Fruit fly (Drosophila melanogaster) whole organism, embryonic: ENCODE results near the gene tex.

ENCODE experiments used
- Ada2b ChIP-seq: fragments of 200-800 bp; sonication (Bioruptor generic); IDR thresholded peaks from 2 replicates; pipeline ENCODE4 v1.3.6; 2022; ENCODE audit warnings: missing biosample characterization, missing genetic modification characterization
- Asciz ChIP-seq: fragments of 200-800 bp; sonication (Bioruptor generic); optimal IDR thresholded peaks from 2 replicates; lab custom pipeline; 2017; ENCODE audit warnings: missing biosample characterization, mild to moderate bottlenecking, missing genetic modification characterization, missing genetic modification reagents
- BEAF-32 ChIP-seq: fragments of 200-800 bp; sonication (Bioruptor generic); optimal IDR thresholded peaks from 3 replicates; lab custom pipeline; 2017; ENCODE audit warnings: missing biosample characterization, missing genetic modification characterization, mild to moderate bottlenecking, moderate library complexity, missing genetic modification reagents
- Bdp1 ChIP-seq: fragments of 200-800 bp; sonication (Bioruptor generic); optimal IDR thresholded peaks from 3 replicates; lab custom pipeline; 2016; ENCODE audit warnings: missing biosample characterization, missing genetic modification characterization
- BtbVII ChIP-seq: fragments of 200-800 bp; sonication (Bioruptor generic); optimal IDR thresholded peaks from 3 replicates; lab custom pipeline; 2017; ENCODE audit warnings: missing biosample characterization, mild to moderate bottlenecking, missing genetic modification characterization
- CG1024 ChIP-seq: fragments of 200-800 bp; sonication (Bioruptor generic); IDR thresholded peaks from 2 replicates; pipeline ENCODE4 v1.3.6; 2022; ENCODE audit warnings: missing biosample characterization, missing genetic modification characterization
- CG11085 ChIP-seq: fragments of 200-800 bp; sonication (Bioruptor generic); IDR thresholded peaks from 2 replicates; pipeline ENCODE4 v1.3.6; 2022; ENCODE audit warnings: missing biosample characterization, missing genetic modification characterization
- CG11504 ChIP-seq: fragments of 200-800 bp; sonication (Bioruptor generic); optimal IDR thresholded peaks from 3 replicates; lab custom pipeline; 2019; ENCODE audit warnings: missing biosample characterization, mild to moderate bottlenecking, missing genetic modification characterization, moderate library complexity
- CG13894 ChIP-seq: fragments of 200-800 bp; sonication (Bioruptor generic); optimal IDR thresholded peaks from 3 replicates; lab custom pipeline; 2018; ENCODE audit warnings: missing biosample characterization, mild to moderate bottlenecking, missing genetic modification characterization, moderate library complexity
- CG14441 ChIP-seq: fragments of 200-800 bp; sonication (Bioruptor generic); IDR thresholded peaks from 2 replicates; pipeline ENCODE4 v1.3.6; 2022; ENCODE audit warnings: missing biosample characterization, missing genetic modification characterization
- CG14667 ChIP-seq: fragments of 200-800 bp; sonication (Bioruptor generic); IDR thresholded peaks from 2 replicates; pipeline ENCODE4 v1.3.6; 2022; ENCODE audit warnings: missing biosample characterization, missing genetic modification characterization
- CG17359 ChIP-seq: fragments of 200-800 bp; sonication (Bioruptor generic); optimal IDR thresholded peaks from 3 replicates; lab custom pipeline; 2018; ENCODE audit warnings: missing biosample characterization, mild to moderate bottlenecking, missing genetic modification characterization, moderate library complexity
- CG2712 ChIP-seq: fragments of 200-800 bp; optimal IDR thresholded peaks from 3 replicates; lab custom pipeline; 2019; ENCODE audit warnings: missing biosample characterization, mild to moderate bottlenecking, missing genetic modification characterization, moderate library complexity
- CG30020 ChIP-seq: fragments of 200-800 bp; optimal IDR thresholded peaks from 2 replicates; lab custom pipeline; 2019; ENCODE audit warnings: missing biosample characterization, mild to moderate bottlenecking, missing genetic modification characterization, moderate library complexity
- CG31388 ChIP-seq: fragments of 200-800 bp; sonication (Bioruptor generic); optimal IDR thresholded peaks from 2 replicates; lab custom pipeline; 2016; ENCODE audit warnings: missing biosample characterization, missing genetic modification characterization
- CG32767 ChIP-seq: fragments of 200-800 bp; sonication (Bioruptor generic); IDR thresholded peaks from 2 replicates; pipeline ENCODE4 v1.3.6; 2022; ENCODE audit warnings: missing biosample characterization, missing genetic modification characterization
- CG34376 ChIP-seq: fragments of 200-800 bp; sonication (Bioruptor generic); optimal IDR thresholded peaks from 2 replicates; lab custom pipeline; 2018; ENCODE audit warnings: missing biosample characterization, mild to moderate bottlenecking, missing genetic modification characterization
- CG4360 ChIP-seq: fragments of 200-800 bp; sonication (Bioruptor generic); IDR thresholded peaks from 2 replicates; pipeline ENCODE4 v1.3.6; 2022; ENCODE audit warnings: missing biosample characterization, missing genetic modification characterization
- CG6175 ChIP-seq: fragments of 200-800 bp; sonication (Bioruptor generic); IDR thresholded peaks from 3 replicates; pipeline ENCODE4 v1.3.6; 2022; ENCODE audit warnings: missing biosample characterization, missing genetic modification characterization
- CG6791 ChIP-seq: fragments of 200-800 bp; sonication (Bioruptor generic); IDR thresholded peaks from 3 replicates; pipeline ENCODE4 v1.3.6; 2022; ENCODE audit warnings: missing biosample characterization, missing genetic modification characterization; ENCODE audit not compliant: partially characterized antibody
- CrebB ChIP-seq: fragments of 200-800 bp; sonication (Bioruptor generic); optimal IDR thresholded peaks from 3 replicates; lab custom pipeline; 2018; ENCODE audit warnings: missing biosample characterization, mild to moderate bottlenecking, missing genetic modification characterization
- D19B ChIP-seq: fragments of 200-800 bp; sonication (Bioruptor generic); optimal IDR thresholded peaks from 2 replicates; lab custom pipeline; 2017; ENCODE audit warnings: missing biosample characterization, mild to moderate bottlenecking, missing genetic modification characterization
- Dfd ChIP-seq, 2 experiments: fragments of >200 bp; optimal IDR thresholded peaks; 2 replicates each; lab custom pipeline; 2017; ENCODE audit warnings: missing biosample characterization in 2 of 2, missing genetic modification characterization in 2 of 2
- Dip2 ChIP-seq: fragments of 200-800 bp; sonication (Bioruptor generic); IDR thresholded peaks from 2 replicates; pipeline ENCODE4 v1.3.6; 2022; ENCODE audit warnings: missing biosample characterization, missing genetic modification characterization
- Dref ChIP-seq: fragments of 200-800 bp; sonication (Bioruptor generic); IDR thresholded peaks from 2 replicates; pipeline ENCODE4 v1.3.6; 2022; ENCODE audit warnings: missing biosample characterization, missing genetic modification characterization
- E2f2 ChIP-seq: fragments of 200-800 bp; sonication (Bioruptor generic); IDR thresholded peaks from 2 replicates; pipeline ENCODE4 v1.3.6; 2022; ENCODE audit warnings: missing biosample characterization, missing genetic modification characterization
- Ets65A ChIP-seq: fragments of 200-800 bp; sonication (Bioruptor generic); peaks from one replicate; lab custom pipeline; 2016; ENCODE audit warnings: missing biosample characterization, missing genetic modification characterization
- Gug ChIP-seq: fragments of 200-800 bp; sonication (Bioruptor generic); IDR thresholded peaks from 4 replicates; pipeline ENCODE4 v1.3.6; 2022; ENCODE audit warnings: missing biosample characterization, missing genetic modification characterization
- HLHmδ ChIP-seq: fragments of 200-800 bp; sonication (Bioruptor generic); optimal IDR thresholded peaks from 2 replicates; lab custom pipeline; 2018; ENCODE audit warnings: missing biosample characterization, mild to moderate bottlenecking, missing genetic modification characterization, moderate library complexity
- Hand ChIP-seq: fragments of 200-800 bp; sonication (Bioruptor generic); optimal IDR thresholded peaks from 2 replicates; lab custom pipeline; 2017; ENCODE audit warnings: mild to moderate bottlenecking, missing biosample characterization, missing genetic modification reagents, missing genetic modification characterization
- HmgZ ChIP-seq: fragments of 200-800 bp; sonication (Bioruptor generic); optimal IDR thresholded peaks from 2 replicates; lab custom pipeline; 2018; ENCODE audit warnings: missing biosample characterization, mild to moderate bottlenecking, missing genetic modification characterization
- Hsf ChIP-seq: fragments of 200-800 bp; sonication (Bioruptor generic); optimal IDR thresholded peaks from 3 replicates; lab custom pipeline; 2016; ENCODE audit warnings: missing biosample characterization, missing genetic modification characterization
- Sry-δ ChIP-seq: fragments of 200-800 bp; sonication (Bioruptor generic); optimal IDR thresholded peaks from 2 replicates; lab custom pipeline; 2016; ENCODE audit warnings: missing biosample characterization, missing genetic modification characterization
- Stat92E ChIP-seq, 3 experiments: fragments of >200 bp in 2 of 3; fragments of 200-800 bp in 1 of 3; sonication (Bioruptor generic) in 1 of 3; optimal IDR thresholded peaks; 2 replicates each; lab custom pipeline; 2017 to 2019; ENCODE audit warnings: missing biosample characterization in 3 of 3, missing genetic modification characterization in 3 of 3, mild to moderate bottlenecking in 1 of 3, moderate library complexity in 1 of 3
- TFAM ChIP-seq: fragments of 200-800 bp; sonication (Bioruptor generic); optimal IDR thresholded peaks from 2 replicates; lab custom pipeline; 2017; ENCODE audit warnings: missing biosample characterization, missing genetic modification characterization, inconsistent platforms
- br ChIP-seq: fragments of >200 bp; optimal IDR thresholded peaks from 2 replicates; lab custom pipeline; 2017
- chn ChIP-seq: fragments of 200-800 bp; sonication (Bioruptor generic); optimal IDR thresholded peaks from 2 replicates; lab custom pipeline; 2016; ENCODE audit warnings: missing biosample characterization, missing genetic modification characterization
- ems ChIP-seq: fragments of 200-800 bp; sonication (Bioruptor generic); optimal IDR thresholded peaks from 3 replicates; lab custom pipeline; 2016; ENCODE audit warnings: missing biosample characterization, missing genetic modification characterization
- fd96Cb ChIP-seq: fragments of 200-800 bp; sonication (Bioruptor generic); optimal IDR thresholded peaks from 2 replicates; lab custom pipeline; 2018; ENCODE audit warnings: missing biosample characterization, mild to moderate bottlenecking, missing genetic modification characterization, moderate library complexity
- gro ChIP-seq: fragments of 200-800 bp; sonication (Bioruptor generic); optimal IDR thresholded peaks from 2 replicates; lab custom pipeline; 2016; ENCODE audit warnings: missing biosample characterization, missing genetic modification characterization
- gsb-n ChIP-seq: fragments of 200-800 bp; sonication (Bioruptor generic); optimal IDR thresholded peaks from 3 replicates; lab custom pipeline; 2018; ENCODE audit warnings: missing biosample characterization, mild to moderate bottlenecking, missing genetic modification characterization
- hbn ChIP-seq: fragments of 200-800 bp; sonication (Bioruptor generic); IDR thresholded peaks from 2 replicates; pipeline ENCODE4 v1.3.6; 2022; ENCODE audit warnings: missing biosample characterization, missing genetic modification characterization; ENCODE audit not compliant: partially characterized antibody
- kah ChIP-seq: fragments of 200-800 bp; sonication (Bioruptor generic); optimal IDR thresholded peaks from 2 replicates; lab custom pipeline; 2018; ENCODE audit warnings: missing biosample characterization, mild to moderate bottlenecking, missing genetic modification characterization
- org-1 ChIP-seq: fragments of 200-800 bp; sonication (Bioruptor generic); optimal IDR thresholded peaks from 2 replicates; lab custom pipeline; 2017; ENCODE audit warnings: missing biosample characterization, missing genetic modification characterization
- slou ChIP-seq: fragments of 200-800 bp; sonication (Bioruptor generic); optimal IDR thresholded peaks from 3 replicates; lab custom pipeline; 2016; ENCODE audit warnings: missing biosample characterization, missing genetic modification characterization
- sna ChIP-seq: fragments of 200-800 bp; sonication (Bioruptor generic); IDR thresholded peaks from 2 replicates; pipeline ENCODE4 v1.3.6; 2022; ENCODE audit warnings: missing biosample characterization, missing genetic modification characterization; ENCODE audit not compliant: partially characterized antibody
- sr ChIP-seq: fragments of 200-800 bp; sonication (Bioruptor generic); IDR thresholded peaks from 3 replicates; pipeline ENCODE4 v1.3.6; 2022; ENCODE audit warnings: missing biosample characterization, missing genetic modification characterization
- stc ChIP-seq: fragments of 200-800 bp; sonication (Bioruptor generic); IDR thresholded peaks from 2 replicates; pipeline ENCODE4 v1.3.6; 2022; ENCODE audit warnings: missing biosample characterization, missing genetic modification characterization
- tll ChIP-seq, 2 experiments: fragments of 200-800 bp in 1 of 2; fragments of >200 bp in 1 of 2; sonication (Bioruptor generic) in 1 of 2; optimal IDR thresholded peaks; 2 replicates each; lab custom pipeline; 2017 to 2019; ENCODE audit warnings: missing biosample characterization in 2 of 2, missing genetic modification characterization in 2 of 2, mild to moderate bottlenecking in 1 of 2, moderate library complexity in 1 of 2
- unpg ChIP-seq: fragments of 200-800 bp; sonication (Bioruptor generic); optimal IDR thresholded peaks from 3 replicates; lab custom pipeline; 2018; ENCODE audit warnings: missing biosample characterization, mild to moderate bottlenecking, missing genetic modification characterization, moderate library complexity

The tex gene

dm6 chr3R:8356626-8357290 lies 48.3 kb upstream of the tex start, which contains the start of gene stck (continued):
- TF ChIP-seq CG34376 (GFP tag; lab: Kevin White, UChicago): peak; percentile 81
- peak in 1 of 3 experiments; percentile 16 for TF ChIP-seq Stat92E (GFP tag; optimal IDR thresholded peaks at IDR 0.05; lab: Kevin White, UChicago)
- no peak for TF ChIP-seq D19B
- peak; percentile 59; the same call in 1 of the 2 replicates for TF ChIP-seq CG4360
- TF ChIP-seq slou (GFP tag; lab: Kevin White, UChicago): no peak
- TF ChIP-seq Hsf (GFP tag; lab: Kevin White, UChicago): no peak
- no peak for TF ChIP-seq org-1 (GFP tag; lab: Kevin White, UChicago)
- TF ChIP-seq tll (GFP tag; optimal IDR thresholded peaks at IDR 0.05; lab: Kevin White, UChicago): no peak
- TF ChIP-seq Ada2b (GFP tag; lab: Robert Waterston, UW): no peak
- peak; percentile 79 for TF ChIP-seq Sry-δ (GFP tag; lab: Kevin White, UChicago)
- TF ChIP-seq Dfd (GFP tag; optimal IDR thresholded peaks at IDR 0.05; lab: Kevin White, UChicago): no peak
- TF ChIP-seq Bdp1 (GFP tag; lab: Kevin White, UChicago): no peak
- no peak for TF ChIP-seq CG11085 (GFP tag; lab: Robert Waterston, UW)
- no peak for TF ChIP-seq CG6175
- TF ChIP-seq CG14667 (GFP tag; lab: Robert Waterston, UW): no peak
- no peak for TF ChIP-seq unpg (GFP tag; lab: Kevin White, UChicago)
- peak; percentile 14 for TF ChIP-seq HmgZ (tag; lab: Kevin White, UChicago)
- TF ChIP-seq sr (GFP tag; lab: Robert Waterston, UW): no peak
- TF ChIP-seq CG6791 (GFP tag; lab: Robert Waterston, UW): peak; percentile 61; the same call in 2 of the 3 replicates
- TF ChIP-seq br: no peak
- TF ChIP-seq CG2712 (tag; lab: Kevin White, UChicago): peak; percentile 7
- no peak for TF ChIP-seq CG31388 (GFP tag; lab: Kevin White, UChicago)
- TF ChIP-seq BEAF-32 (GFP tag; lab: Kevin White, UChicago): peak; percentile 81
- TF ChIP-seq hbn: 0 out of 2 replicates have a peak, but pooled peaks have one; percentile 45
- TF ChIP-seq chn (GFP tag; lab: Kevin White, UChicago): no peak
- TF ChIP-seq gsb-n: no peak
- TF ChIP-seq CG14441 (GFP tag; lab: Robert Waterston, UW): no peak
- TF ChIP-seq CG30020 (tag; lab: Kevin White, UChicago): peak; percentile 43
- no peak for TF ChIP-seq Gug (GFP tag; lab: Robert Waterston, UW)
- no peak for TF ChIP-seq kah (GFP tag; lab: Kevin White, UChicago)
- TF ChIP-seq CG17359 (tag; lab: Kevin White, UChicago): no peak
- no peak for TF ChIP-seq Hand
- TF ChIP-seq sna (GFP tag; lab: Robert Waterston, UW): no peak
- no peak for TF ChIP-seq HLHmδ
- no peak for TF ChIP-seq BtbVII (GFP tag; lab: Kevin White, UChicago)
- peak; percentile 95 for TF ChIP-seq E2f2
- no peak for TF ChIP-seq CG11504 (tag; lab: Kevin White, UChicago)
- peak; percentile 30 for TF ChIP-seq gro (GFP tag; lab: Kevin White, UChicago)
- no peak for TF ChIP-seq TFAM (GFP tag; lab: Kevin White, UChicago)
- no peak for TF ChIP-seq CG13894 (tag; lab: Kevin White, UChicago)
- no peak for TF ChIP-seq Ets65A (GFP tag; lab: Kevin White, UChicago)
- no peak for TF ChIP-seq fd96Cb (tag; lab: Kevin White, UChicago)
- no peak for TF ChIP-seq CG1024 (GFP tag; lab: Robert Waterston, UW)
- TF ChIP-seq ems (GFP tag; lab: Kevin White, UChicago): no peak
- no peak for TF ChIP-seq CrebB (tag; lab: Kevin White, UChicago)
- TF ChIP-seq Dref (GFP tag; lab: Robert Waterston, UW): peak; percentile 98
- no peak for TF ChIP-seq Dip2 (GFP tag; lab: Robert Waterston, UW)
- no peak for TF ChIP-seq stc (GFP tag; lab: Robert Waterston, UW)
- no peak for TF ChIP-seq Asciz (GFP tag; lab: Kevin White, UChicago)
- TF ChIP-seq CG32767 (GFP tag; lab: Robert Waterston, UW): no peak
